Worm (Caenorhabditis elegans) whole organism, L3 larva: ENCODE data around the gene sqst-3.
"Not testable (repeated sequence)": the region's sequence is repeated elsewhere in the genome, so short reads cannot be mapped to it uniquely, and the experiment has no call there.

ENCODE experiments used
- R02D3.7 ChIP-seq: fragments of 150-350 bp; optimal IDR thresholded peaks from 2 replicates; lab custom pipeline; 2014; ENCODE audit warnings: missing biosample characterization, missing genetic modification characterization
- ama-1 ChIP-seq: fragments of 150-350 bp; optimal IDR thresholded peaks from 2 replicates; lab custom pipeline; 2018
- ceh-28 ChIP-seq: fragments of 150-350 bp; optimal IDR thresholded peaks from 2 replicates; lab custom pipeline; 2014; ENCODE audit warnings: missing biosample characterization, missing genetic modification reagents, missing genetic modification characterization
- ceh-82 ChIP-seq: fragments of 150-350 bp; optimal IDR thresholded peaks from 2 replicates; lab custom pipeline; 2014; ENCODE audit warnings: missing biosample characterization, missing genetic modification characterization
- daf-12 ChIP-seq: fragments of 150-350 bp; optimal IDR thresholded peaks from 2 replicates; lab custom pipeline; 2014; ENCODE audit warnings: missing biosample characterization, missing genetic modification reagents, missing genetic modification characterization
- egl-27 ChIP-seq: sonication (generic microtip); optimal IDR thresholded peaks from 4 replicates; lab custom pipeline; 2017; ENCODE audit warnings: missing biosample characterization, missing genetic modification reagents, missing genetic modification characterization
- egl-5 ChIP-seq: fragments of 150-350 bp; optimal IDR thresholded peaks from 2 replicates; lab custom pipeline; 2017; ENCODE audit warnings: missing biosample characterization, missing genetic modification reagents, missing genetic modification characterization, inconsistent platforms
- elt-3 ChIP-seq, 3 experiments: fragments of 150-350 bp in 1 of 3; sonication (generic microtip) in 2 of 3; optimal IDR thresholded peaks; 2 replicates in 2 of 3; 4 replicates in 1 of 3; lab custom pipeline; 2014 to 2017; ENCODE audit warnings: missing biosample characterization in 3 of 3, missing genetic modification characterization in 3 of 3
- eor-1 ChIP-seq, 2 experiments: fragments of 150-350 bp; optimal IDR thresholded peaks; 2 replicates each; lab custom pipeline; 2014 to 2018; ENCODE audit warnings: missing biosample characterization in 2 of 2, missing genetic modification characterization in 2 of 2
- fkh-10 ChIP-seq: sonication (generic microtip); optimal IDR thresholded peaks from 2 replicates; lab custom pipeline; 2017; ENCODE audit warnings: missing biosample characterization, missing genetic modification reagents, missing genetic modification characterization
- fkh-2 ChIP-seq: fragments of 150-350 bp; optimal IDR thresholded peaks from 2 replicates; lab custom pipeline; 2014; ENCODE audit warnings: missing biosample characterization, missing genetic modification reagents, missing genetic modification characterization
- fos-1 ChIP-seq: fragments of 150-350 bp; optimal IDR thresholded peaks from 2 replicates; lab custom pipeline; 2014; ENCODE audit warnings: missing biosample characterization, missing genetic modification characterization
- lin-15B ChIP-seq: fragments of 150-350 bp; optimal IDR thresholded peaks from 2 replicates; lab custom pipeline; 2014; ENCODE audit warnings: missing biosample characterization, missing genetic modification characterization
- lin-39 ChIP-seq: fragments of 150-350 bp; optimal IDR thresholded peaks from 2 replicates; lab custom pipeline; 2018; ENCODE audit warnings: missing biosample characterization, missing genetic modification reagents, missing genetic modification characterization
- lsy-12 ChIP-seq: sonication (generic microtip); optimal IDR thresholded peaks from 2 replicates; lab custom pipeline; 2016; ENCODE audit warnings: mild to moderate bottlenecking, missing genetic modification characterization, missing compliant biosample characterization
- mdl-1 ChIP-seq: fragments of 150-350 bp; optimal IDR thresholded peaks from 2 replicates; lab custom pipeline; 2014; ENCODE audit warnings: missing biosample characterization, missing genetic modification characterization
- mml-1 ChIP-seq: fragments of 150-350 bp; sonication (generic microtip); optimal IDR thresholded peaks from 3 replicates; lab custom pipeline; 2014; ENCODE audit warnings: missing biosample characterization, missing genetic modification characterization
- nfya-1 ChIP-seq: sonication (generic microtip); optimal IDR thresholded peaks from 2 replicates; lab custom pipeline; 2017; ENCODE audit warnings: missing genetic modification characterization, mild to moderate bottlenecking, missing compliant biosample characterization, antibody characterized with exemption, moderate library complexity; ENCODE audit not compliant: insufficient read depth
- nhr-12 ChIP-seq: fragments of 150-350 bp; optimal IDR thresholded peaks from 2 replicates; lab custom pipeline; 2014; ENCODE audit warnings: missing biosample characterization, missing genetic modification characterization
- nhr-23 ChIP-seq: fragments of 150-350 bp; optimal IDR thresholded peaks from 2 replicates; lab custom pipeline; 2014; ENCODE audit warnings: missing biosample characterization, missing genetic modification reagents, missing genetic modification characterization
- nhr-237 ChIP-seq: fragments of 150-350 bp; optimal IDR thresholded peaks from 2 replicates; lab custom pipeline; 2014; ENCODE audit warnings: missing biosample characterization, missing genetic modification characterization
- nhr-25 ChIP-seq: sonication (generic microtip); optimal IDR thresholded peaks from 2 replicates; lab custom pipeline; 2017; ENCODE audit warnings: missing biosample characterization, missing genetic modification characterization
- nhr-28 ChIP-seq: fragments of 150-350 bp; optimal IDR thresholded peaks from 2 replicates; lab custom pipeline; 2014; ENCODE audit warnings: missing biosample characterization, missing genetic modification characterization
- nhr-67 ChIP-seq: fragments of 150-350 bp; optimal IDR thresholded peaks from 2 replicates; lab custom pipeline; 2014; ENCODE audit warnings: missing biosample characterization, missing genetic modification characterization
- nhr-76 ChIP-seq: fragments of 150-350 bp; sonication (generic microtip); optimal IDR thresholded peaks from 5 replicates; lab custom pipeline; 2014; ENCODE audit warnings: missing biosample characterization, missing genetic modification characterization
- nhr-77 ChIP-seq: fragments of 150-350 bp; optimal IDR thresholded peaks from 2 replicates; lab custom pipeline; 2014; ENCODE audit warnings: missing biosample characterization, missing genetic modification characterization
- pha-4 ChIP-seq: fragments of 150-350 bp; optimal IDR thresholded peaks from 2 replicates; lab custom pipeline; 2014; ENCODE audit warnings: missing biosample characterization, missing genetic modification reagents, missing genetic modification characterization
- pqm-1 ChIP-seq: fragments of 150-350 bp; optimal IDR thresholded peaks from 2 replicates; lab custom pipeline; 2017; ENCODE audit warnings: missing biosample characterization, missing genetic modification characterization, inconsistent platforms
- sea-2 ChIP-seq: fragments of 150-350 bp; sonication (generic microtip); optimal IDR thresholded peaks from 4 replicates; lab custom pipeline; 2014; ENCODE audit warnings: missing biosample characterization, missing genetic modification reagents, missing genetic modification characterization
- skn-1 ChIP-seq: fragments of 150-350 bp; optimal IDR thresholded peaks from 2 replicates; lab custom pipeline; 2014; ENCODE audit warnings: missing biosample characterization, missing genetic modification characterization
- snpc-4 ChIP-seq: fragments of 150-350 bp; optimal IDR thresholded peaks from 2 replicates; lab custom pipeline; 2014; ENCODE audit warnings: missing biosample characterization, missing genetic modification characterization
- tbx-2 ChIP-seq: sonication (generic microtip); optimal IDR thresholded peaks from 2 replicates; lab custom pipeline; 2016; ENCODE audit warnings: mild to moderate bottlenecking, missing genetic modification characterization, missing compliant biosample characterization
- zag-1 ChIP-seq: fragments of 150-350 bp; optimal IDR thresholded peaks from 2 replicates; lab custom pipeline; 2014; ENCODE audit warnings: missing biosample characterization, missing genetic modification characterization
- ztf-11 ChIP-seq: fragments of 150-350 bp; optimal IDR thresholded peaks from 2 replicates; lab custom pipeline; 2014; ENCODE audit warnings: missing biosample characterization, missing genetic modification characterization
- ztf-4 ChIP-seq: fragments of 150-350 bp; optimal IDR thresholded peaks from 2 replicates; lab custom pipeline; 2014; ENCODE audit warnings: missing biosample characterization, missing genetic modification characterization

sqst-3 gene

DNA sequence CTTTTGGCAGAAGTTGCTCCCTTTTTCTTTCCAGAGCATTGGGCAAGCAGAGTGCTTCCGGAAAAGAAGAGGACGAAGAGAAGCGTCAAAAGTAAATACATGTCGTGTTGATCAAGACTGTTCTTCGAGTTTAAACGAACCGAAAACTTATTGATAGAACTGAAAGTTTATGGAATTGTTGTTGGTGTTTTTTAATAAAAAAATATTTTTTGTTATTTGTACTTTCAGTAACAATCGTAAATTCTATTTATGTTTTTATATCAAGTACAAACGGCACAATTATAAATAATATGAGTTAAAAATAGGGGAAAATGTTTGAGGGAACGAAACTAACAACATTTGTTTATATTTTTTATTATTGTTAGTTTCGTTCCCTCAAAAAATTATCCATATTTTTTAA lies 27.1 kb downstream of the sqst-3 start, which contains the start of gene F21D9.3:
TSS of gene F21D9.3 (minus strand) at position 101 of the 400 bp plus-strand sequence.
- TF ChIP-seq daf-12 (tag; lab: Kevin White, UChicago) = no peak
- no peak for TF ChIP-seq eor-1 (tag; optimal IDR thresholded peaks at IDR 0.05; lab: Kevin White, UChicago)
- TF ChIP-seq nhr-237 (tag; lab: Kevin White, UChicago) = no peak
- TF ChIP-seq skn-1 (tag; lab: Kevin White, UChicago) = no peak
- no peak for TF ChIP-seq lin-15B (tag; lab: Kevin White, UChicago)
- no peak for TF ChIP-seq zag-1 (tag; lab: Kevin White, UChicago)
- no peak for TF ChIP-seq tbx-2 (tag; lab: Kevin White, UChicago)

DNA sequence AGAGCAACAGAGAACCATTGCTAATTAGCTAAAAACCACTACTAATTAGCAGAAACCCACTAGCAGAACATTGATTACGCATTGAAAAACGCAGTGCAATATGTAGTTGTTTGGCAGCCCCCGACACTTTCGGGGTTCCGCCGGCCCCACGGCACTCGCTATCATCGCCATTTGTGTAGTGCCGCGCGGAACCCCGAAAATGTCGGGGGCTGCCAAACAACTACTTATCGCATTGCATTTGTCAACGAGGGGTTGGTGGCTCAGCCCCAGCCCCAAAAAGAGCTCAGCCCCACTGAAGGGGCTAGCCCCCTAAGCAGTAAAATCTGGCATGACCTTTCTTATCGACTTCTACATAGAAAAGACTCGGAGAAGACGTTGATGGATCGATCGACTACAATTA lies 28.8 kb downstream of the sqst-3 start:
- TF ChIP-seq pha-4 (tag; lab: Kevin White, UChicago) (no peak), R02D3.7 (tag; lab: Kevin White, UChicago) (no peak), fos-1 (tag; lab: Kevin White, UChicago) (no peak), pqm-1 (no peak), sea-2 (no peak), nfya-1 (tag; lab: Kevin White, UChicago) (no peak), ceh-28 (tag; lab: Kevin White, UChicago) (no peak), elt-3 (tag; optimal IDR thresholded peaks at IDR 0.05; lab: Kevin White, UChicago) (no peak), nhr-23 (no peak), egl-5 (tag; lab: Kevin White, UChicago) (no peak), fkh-2 (tag; lab: Kevin White, UChicago) (no peak), fkh-10 (GFP tag; lab: Kevin White, UChicago) (no peak), ama-1 (lab: Kevin White, UChicago) (no peak)

DNA sequence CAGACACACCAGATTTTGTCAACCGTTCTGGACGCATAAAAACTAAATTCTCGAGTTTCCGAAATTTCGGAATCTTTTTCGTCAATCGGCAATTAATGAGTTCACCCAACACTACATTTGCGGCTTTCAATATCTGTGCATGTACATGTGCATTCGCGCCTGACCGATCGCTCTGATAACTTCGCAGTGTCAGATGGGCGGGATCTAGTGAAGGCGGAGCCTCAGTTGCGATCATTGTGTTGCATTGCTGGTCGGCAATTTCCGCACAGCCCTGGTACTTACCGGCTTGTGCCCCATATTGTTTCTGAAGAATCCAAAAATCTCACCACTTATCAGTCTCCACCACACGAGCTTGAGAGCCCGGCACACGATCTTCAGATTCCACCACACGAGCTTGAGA lies 30.1 kb downstream of the sqst-3 start:
- TF ChIP-seq nhr-237 (tag; lab: Kevin White, UChicago) (no peak), nhr-77 (tag; lab: Kevin White, UChicago) (no peak), nfya-1 (tag; lab: Kevin White, UChicago) (no peak), eor-1 (tag; optimal IDR thresholded peaks at IDR 0.05; lab: Kevin White, UChicago) (no peak), nhr-76 (no peak), nhr-12 (tag; lab: Kevin White, UChicago) (no peak), nhr-67 (tag; lab: Kevin White, UChicago) (no peak)
- TF ChIP-seq, all 47 proteins: peak for 0

DNA sequence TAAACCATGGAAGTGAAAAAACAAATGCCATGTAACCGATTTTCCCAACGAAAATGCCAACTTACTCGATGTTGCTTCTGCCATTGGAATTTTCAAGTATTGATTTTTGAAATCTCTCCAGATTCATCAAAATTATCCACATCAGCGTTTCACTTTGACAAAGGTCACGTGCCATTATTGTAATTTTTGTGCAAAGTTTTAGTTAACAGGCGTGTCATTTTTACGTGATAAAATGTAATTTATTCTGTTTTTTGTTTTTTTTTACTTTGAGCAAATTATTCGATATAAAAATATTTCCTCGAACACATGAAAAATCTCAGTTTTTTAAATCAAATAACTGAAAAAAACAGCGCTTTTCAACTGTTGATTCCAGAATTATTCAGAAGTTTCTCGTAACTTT lies 31.8 kb downstream of the sqst-3 start, which contains the start of gene F21D9.2:
TSS of gene F21D9.2 (minus strand) at position 101 of the 400 bp plus-strand sequence.
- TF ChIP-seq elt-3 (tag; optimal IDR thresholded peaks at IDR 0.05; lab: Kevin White, UChicago) = no peak

DNA sequence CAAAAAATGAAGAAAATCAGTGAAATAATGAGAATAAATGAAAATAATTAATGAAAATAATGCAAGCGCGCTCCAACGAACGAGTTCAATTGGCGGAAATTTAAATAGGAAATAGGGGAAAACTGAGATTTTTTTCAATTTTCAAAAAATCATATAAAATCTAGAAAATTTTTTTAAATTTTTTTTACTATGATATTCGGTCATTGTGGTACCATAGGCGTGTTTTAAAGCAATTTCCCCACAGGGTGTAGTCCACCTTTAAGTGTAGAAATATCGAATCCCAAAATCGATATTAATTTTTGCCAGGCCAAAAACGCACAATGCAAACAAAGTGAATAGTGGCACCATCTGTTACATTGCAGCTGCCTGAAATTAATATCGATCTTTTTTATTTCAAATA lies 33.6 kb downstream of the sqst-3 start, which contains the start of gene F21D9.1:
TSS of gene F21D9.1 (plus strand) at position 301 of the 400 bp plus-strand sequence.
- TF ChIP-seq ama-1 (lab: Kevin White, UChicago); snpc-4; mml-1: not testable (repeated sequence)

DNA sequence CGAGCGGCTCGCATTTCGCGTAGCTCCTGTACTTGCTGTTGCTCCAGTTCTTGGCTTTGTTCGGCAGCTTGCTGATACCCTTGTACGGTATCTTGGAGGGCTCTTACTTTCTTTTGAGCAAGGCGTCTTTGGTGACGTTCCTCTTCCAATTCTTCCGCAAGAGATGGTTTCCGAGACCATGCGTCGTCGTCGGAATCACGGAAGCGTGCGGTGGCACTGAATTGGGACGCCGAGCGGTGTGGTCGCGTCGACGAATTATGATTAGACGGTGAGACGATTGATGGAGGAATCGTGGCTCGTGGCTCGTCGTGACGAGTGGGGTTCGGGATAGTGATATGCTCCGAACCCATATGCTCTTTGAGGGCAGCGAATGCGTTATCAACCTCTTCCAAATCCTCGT lies 45.8 kb downstream of the sqst-3 start:
- TF ChIP-seq egl-27 (tag; lab: Kevin White, UChicago) (no peak), skn-1 (tag; lab: Kevin White, UChicago) (no peak), egl-5 (tag; lab: Kevin White, UChicago) (no peak)

DNA sequence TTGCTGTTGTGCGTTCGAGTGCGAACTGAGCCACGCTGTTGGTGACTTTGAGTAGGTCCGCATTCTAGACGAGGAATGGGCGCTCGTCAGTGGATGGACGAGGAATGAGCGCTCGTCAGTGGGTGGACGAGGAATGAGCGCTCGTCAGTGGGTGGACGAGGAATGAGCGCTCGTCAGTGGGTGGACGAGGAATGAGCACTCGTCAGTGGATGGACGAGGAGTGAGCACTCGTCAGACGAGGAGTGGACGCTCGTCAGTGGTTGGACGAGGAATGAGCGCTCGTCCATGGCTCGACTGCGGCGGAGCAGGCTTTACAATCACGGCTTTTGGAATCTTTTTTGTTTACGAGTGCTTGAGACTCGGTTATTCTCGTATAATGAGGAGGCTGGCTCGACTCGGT lies 47.9 kb downstream of the sqst-3 start:
- TF ChIP-seq eor-1 (tag; optimal IDR thresholded peaks at IDR 0.05; lab: Kevin White, UChicago) = no peak

DNA sequence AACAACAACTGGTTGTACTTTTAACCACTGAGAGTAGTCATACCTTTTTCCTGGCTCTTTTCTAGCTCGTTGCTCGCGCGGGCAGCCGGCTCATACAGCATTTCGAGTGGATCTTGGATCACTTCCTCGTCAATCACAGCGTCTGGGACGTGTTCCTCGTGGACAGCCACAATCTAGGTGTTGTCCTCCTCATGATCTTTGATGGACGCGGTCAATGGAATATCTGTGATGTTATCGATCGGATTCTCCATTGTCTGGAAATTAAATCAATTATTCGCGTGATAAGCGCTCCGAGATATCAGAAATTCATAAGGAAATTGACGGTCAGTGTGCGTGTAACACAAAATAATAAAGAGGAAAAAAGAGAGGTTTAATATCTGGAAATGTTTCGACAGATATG lies 49.3 kb downstream of the sqst-3 start, which contains the start of gene F21D9.8:
TSS of gene F21D9.8 (minus strand) at position 101 of the 400 bp plus-strand sequence.
- TF ChIP-seq elt-3 (tag; optimal IDR thresholded peaks at IDR 0.05; lab: Kevin White, UChicago) (no peak), lin-39 (no peak), R02D3.7 (tag; lab: Kevin White, UChicago) (no peak), pqm-1 (no peak), lsy-12 (tag; lab: Kevin White, UChicago) (no peak), nhr-28 (tag; lab: Kevin White, UChicago) (no peak), ceh-82 (tag; lab: Kevin White, UChicago) (no peak), ztf-11 (tag; lab: Kevin White, UChicago) (no peak), mdl-1 (no peak), nhr-23 (no peak), nhr-25 (tag; lab: Kevin White, UChicago) (no peak), sea-2 (no peak), ztf-4 (tag; lab: Kevin White, UChicago) (no peak)
